Worm (Caenorhabditis elegans): ENCODE measurements around the gene srx-80.

DNA sequence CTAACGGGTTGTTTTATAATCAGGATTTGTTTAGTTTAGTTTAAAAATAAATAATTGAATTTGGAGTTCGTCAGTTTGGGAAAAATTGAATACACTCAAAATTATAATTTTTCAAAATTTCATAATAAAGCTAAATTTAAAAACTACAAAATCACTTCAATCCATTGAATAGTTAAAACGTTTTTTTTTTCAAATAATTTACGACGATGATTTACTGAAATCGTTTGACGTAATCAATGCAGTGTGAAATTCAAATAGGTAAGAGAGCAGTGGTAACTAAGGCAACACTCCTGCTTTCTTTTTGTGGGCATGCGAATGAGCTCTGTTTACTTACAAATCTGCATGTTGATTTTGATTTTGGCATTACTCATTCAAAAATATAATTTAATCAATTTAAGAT is 48.3 kb upstream of the srx-80 start, which contains the start of gene F38B7.10:
- TF ChIP-seq blmp-1 (tag; optimal IDR thresholded peaks at IDR 0.05) (no peak), ces-1 (GFP tag; optimal IDR thresholded peaks at IDR 0.05) (no peak), mep-1 (tag; optimal IDR thresholded peaks at IDR 0.05) (no peak), unc-62 (GFP tag; optimal IDR thresholded peaks at IDR 0.05) (no peak), ceh-39 (tag; optimal IDR thresholded peaks at IDR 0.05) (no peak), ceh-43 (GFP tag; optimal IDR thresholded peaks at IDR 0.05) (no peak), snpc-4 (tag; optimal IDR thresholded peaks at IDR 0.05) (no peak), nhr-237 (tag; optimal IDR thresholded peaks at IDR 0.05) (no peak), tbx-8 (GFP tag; optimal IDR thresholded peaks at IDR 0.05) (no peak)
